Fruit fly (Drosophila melanogaster): ENCODE results near the gene CG31407.

DNA sequence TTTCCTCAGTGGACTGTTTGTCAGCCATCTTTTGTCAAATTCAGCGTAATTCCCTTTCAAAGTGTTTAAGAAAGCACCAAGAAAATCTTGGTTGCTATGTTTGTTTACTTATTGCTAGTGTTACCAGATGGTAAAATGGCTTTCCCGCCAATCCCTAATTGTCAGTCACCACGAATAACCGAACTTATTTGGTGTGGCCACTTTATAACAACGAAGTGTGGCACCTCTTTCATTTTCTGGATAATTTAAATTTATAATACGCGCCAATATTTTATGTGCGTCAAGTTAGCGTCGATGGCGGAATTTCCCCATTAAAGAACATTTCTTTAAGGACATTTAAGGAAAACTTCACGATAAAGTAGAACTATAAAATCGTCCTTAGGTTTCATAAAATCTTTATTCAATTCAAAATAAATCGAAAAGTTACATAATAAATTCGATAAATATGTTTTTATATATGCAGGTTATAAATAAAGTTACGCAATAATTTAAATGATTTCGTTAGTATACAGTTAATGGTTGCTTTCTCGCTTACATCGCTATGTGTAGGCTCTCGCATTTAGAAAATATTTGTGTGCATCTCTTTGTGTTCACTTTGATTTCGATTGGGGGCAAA lies 23.7 kb downstream of the CG31407 start, which contains the start of gene CG5359:
- no peak for TF ChIP-seq schlank (tag; optimal IDR thresholded peaks at IDR 0.05)
- no peak for TF ChIP-seq Abd-B (GFP tag; optimal IDR thresholded peaks at IDR 0.05)
- TF ChIP-seq bbx (GFP tag; IDR thresholded peaks at IDR 0.05; ENCODE audit: partially characterized antibody) = no peak
- no peak for TF ChIP-seq Nf-YB (GFP tag; optimal IDR thresholded peaks at IDR 0.05)
- no peak for TF ChIP-seq CG10979 (tag; optimal IDR thresholded peaks at IDR 0.05)
- no peak for TF ChIP-seq CG12769 (tag; optimal IDR thresholded peaks at IDR 0.05)
- TF ChIP-seq jing (GFP tag; optimal IDR thresholded peaks at IDR 0.05) = no peak
- TF ChIP-seq CG2875 (GFP tag; optimal IDR thresholded peaks at IDR 0.05) = no peak
- TF ChIP-seq CG14441 (GFP tag; IDR thresholded peaks at IDR 0.05) = no peak

Measured in whole organism, embryonic.